Worm (Caenorhabditis elegans) whole organism, L3 larva: ENCODE measurements around the gene nas-17.

ENCODE experiments used
- aly-2 ChIP-seq: fragments of 150-350 bp; optimal IDR thresholded peaks from 2 replicates; lab custom pipeline; 2014; ENCODE audit warnings: missing biosample characterization, missing genetic modification characterization
- elt-2 ChIP-seq: sonication (generic microtip); optimal IDR thresholded peaks from 2 replicates; lab custom pipeline; 2016; ENCODE audit warnings: missing genetic modification reagents, mild to moderate bottlenecking, missing genetic modification characterization, missing compliant biosample characterization
- mdl-1 ChIP-seq: fragments of 150-350 bp; optimal IDR thresholded peaks from 2 replicates; lab custom pipeline; 2014; ENCODE audit warnings: missing biosample characterization, missing genetic modification characterization
- mml-1 ChIP-seq: fragments of 150-350 bp; sonication (generic microtip); optimal IDR thresholded peaks from 3 replicates; lab custom pipeline; 2014; ENCODE audit warnings: missing biosample characterization, missing genetic modification characterization
- nhr-12 ChIP-seq: fragments of 150-350 bp; optimal IDR thresholded peaks from 2 replicates; lab custom pipeline; 2014; ENCODE audit warnings: missing biosample characterization, missing genetic modification characterization
- nhr-23 ChIP-seq: fragments of 150-350 bp; optimal IDR thresholded peaks from 2 replicates; lab custom pipeline; 2014; ENCODE audit warnings: missing biosample characterization, missing genetic modification reagents, missing genetic modification characterization
- nhr-76 ChIP-seq: fragments of 150-350 bp; sonication (generic microtip); optimal IDR thresholded peaks from 5 replicates; lab custom pipeline; 2014; ENCODE audit warnings: missing biosample characterization, missing genetic modification characterization
- zag-1 ChIP-seq: fragments of 150-350 bp; optimal IDR thresholded peaks from 2 replicates; lab custom pipeline; 2014; ENCODE audit warnings: missing biosample characterization, missing genetic modification characterization
- ztf-11 ChIP-seq: fragments of 150-350 bp; optimal IDR thresholded peaks from 2 replicates; lab custom pipeline; 2014; ENCODE audit warnings: missing biosample characterization, missing genetic modification characterization

DNA sequence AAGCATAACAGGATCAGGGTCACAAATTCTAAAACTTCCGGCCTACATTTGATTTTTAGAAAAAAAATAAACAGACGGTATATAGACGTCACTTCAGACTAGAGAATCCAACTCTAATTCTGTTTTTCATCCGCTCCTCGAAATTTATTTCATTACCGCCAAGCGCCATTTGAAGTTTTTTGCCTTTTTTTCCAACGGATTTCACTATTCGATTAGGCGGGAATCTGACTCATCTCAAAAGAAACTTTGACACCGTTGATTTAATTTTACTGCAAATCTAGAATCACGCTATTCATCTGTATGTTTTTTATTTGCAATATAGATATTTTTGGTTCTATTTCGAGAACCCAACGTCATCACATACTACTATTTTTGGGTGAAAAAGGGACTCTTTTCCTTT, 32.1 kb downstream of the nas-17 start:
- TF ChIP-seq elt-2 (no peak), nhr-12 (tag; lab: Kevin White, UChicago) (no peak), zag-1 (tag; lab: Kevin White, UChicago) (no peak), ztf-11 (tag; lab: Kevin White, UChicago) (no peak), nhr-23 (tag; lab: Kevin White, UChicago) (no peak), aly-2 (tag; lab: Kevin White, UChicago) (no peak), nhr-76 (tag; lab: Kevin White, UChicago) (no peak), mdl-1 (tag; lab: Kevin White, UChicago) (no peak), mml-1 (tag; lab: Kevin White, UChicago) (no peak)
